Worm (Caenorhabditis elegans) whole organism, L3 larva: ENCODE measurements around the gene nfi-1.

ENCODE experiments used
- R02D3.7 ChIP-seq: fragments of 150-350 bp; optimal IDR thresholded peaks from 2 replicates; lab custom pipeline; 2014; ENCODE audit warnings: missing biosample characterization, missing genetic modification characterization
- ZK546.5 ChIP-seq: sonication (generic microtip); optimal IDR thresholded peaks from 2 replicates; lab custom pipeline; 2017; ENCODE audit warnings: missing biosample characterization, missing genetic modification characterization
- aly-2 ChIP-seq: fragments of 150-350 bp; optimal IDR thresholded peaks from 2 replicates; lab custom pipeline; 2014; ENCODE audit warnings: missing biosample characterization, missing genetic modification characterization
- ceh-16 ChIP-seq: sonication (generic microtip); optimal IDR thresholded peaks from 2 replicates; lab custom pipeline; 2017; ENCODE audit warnings: missing biosample characterization, missing genetic modification characterization
- ceh-28 ChIP-seq: fragments of 150-350 bp; optimal IDR thresholded peaks from 2 replicates; lab custom pipeline; 2014; ENCODE audit warnings: missing biosample characterization, missing genetic modification reagents, missing genetic modification characterization
- ceh-82 ChIP-seq: fragments of 150-350 bp; optimal IDR thresholded peaks from 2 replicates; lab custom pipeline; 2014; ENCODE audit warnings: missing biosample characterization, missing genetic modification characterization
- ceh-9 ChIP-seq: sonication (generic microtip); optimal IDR thresholded peaks from 2 replicates; lab custom pipeline; 2018; ENCODE audit warnings: missing biosample characterization, missing genetic modification characterization
- egl-27 ChIP-seq: sonication (generic microtip); optimal IDR thresholded peaks from 4 replicates; lab custom pipeline; 2017; ENCODE audit warnings: missing biosample characterization, missing genetic modification reagents, missing genetic modification characterization
- elt-2 ChIP-seq: sonication (generic microtip); optimal IDR thresholded peaks from 2 replicates; lab custom pipeline; 2016; ENCODE audit warnings: missing genetic modification reagents, mild to moderate bottlenecking, missing genetic modification characterization, missing compliant biosample characterization
- elt-3 ChIP-seq, 3 experiments: fragments of 150-350 bp in 1 of 3; sonication (generic microtip) in 2 of 3; optimal IDR thresholded peaks; 2 replicates in 2 of 3; 4 replicates in 1 of 3; lab custom pipeline; 2014 to 2017; ENCODE audit warnings: missing biosample characterization in 3 of 3, missing genetic modification characterization in 3 of 3
- eor-1 ChIP-seq, 2 experiments: fragments of 150-350 bp; optimal IDR thresholded peaks; 2 replicates each; lab custom pipeline; 2014 to 2018; ENCODE audit warnings: missing biosample characterization in 2 of 2, missing genetic modification characterization in 2 of 2
- fkh-2 ChIP-seq: fragments of 150-350 bp; optimal IDR thresholded peaks from 2 replicates; lab custom pipeline; 2014; ENCODE audit warnings: missing biosample characterization, missing genetic modification reagents, missing genetic modification characterization
- fos-1 ChIP-seq: fragments of 150-350 bp; optimal IDR thresholded peaks from 2 replicates; lab custom pipeline; 2014; ENCODE audit warnings: missing biosample characterization, missing genetic modification characterization
- hmg-11 ChIP-seq: sonication (generic microtip); optimal IDR thresholded peaks from 2 replicates; lab custom pipeline; 2016; ENCODE audit warnings: missing genetic modification characterization, missing compliant biosample characterization
- jun-1 ChIP-seq: fragments of 150-350 bp; optimal IDR thresholded peaks from 2 replicates; lab custom pipeline; 2014; ENCODE audit warnings: missing biosample characterization, missing genetic modification reagents, missing genetic modification characterization
- lin-39 ChIP-seq: fragments of 150-350 bp; optimal IDR thresholded peaks from 2 replicates; lab custom pipeline; 2018; ENCODE audit warnings: missing biosample characterization, missing genetic modification reagents, missing genetic modification characterization
- lsy-12 ChIP-seq: sonication (generic microtip); optimal IDR thresholded peaks from 2 replicates; lab custom pipeline; 2016; ENCODE audit warnings: mild to moderate bottlenecking, missing genetic modification characterization, missing compliant biosample characterization
- mdl-1 ChIP-seq: fragments of 150-350 bp; optimal IDR thresholded peaks from 2 replicates; lab custom pipeline; 2014; ENCODE audit warnings: missing biosample characterization, missing genetic modification characterization
- mml-1 ChIP-seq: fragments of 150-350 bp; sonication (generic microtip); optimal IDR thresholded peaks from 3 replicates; lab custom pipeline; 2014; ENCODE audit warnings: missing biosample characterization, missing genetic modification characterization
- nhr-12 ChIP-seq: fragments of 150-350 bp; optimal IDR thresholded peaks from 2 replicates; lab custom pipeline; 2014; ENCODE audit warnings: missing biosample characterization, missing genetic modification characterization
- nhr-237 ChIP-seq: fragments of 150-350 bp; optimal IDR thresholded peaks from 2 replicates; lab custom pipeline; 2014; ENCODE audit warnings: missing biosample characterization, missing genetic modification characterization
- nhr-25 ChIP-seq: sonication (generic microtip); optimal IDR thresholded peaks from 2 replicates; lab custom pipeline; 2017; ENCODE audit warnings: missing biosample characterization, missing genetic modification characterization
- nhr-76 ChIP-seq: fragments of 150-350 bp; sonication (generic microtip); optimal IDR thresholded peaks from 5 replicates; lab custom pipeline; 2014; ENCODE audit warnings: missing biosample characterization, missing genetic modification characterization
- nhr-77 ChIP-seq: fragments of 150-350 bp; optimal IDR thresholded peaks from 2 replicates; lab custom pipeline; 2014; ENCODE audit warnings: missing biosample characterization, missing genetic modification characterization
- pha-4 ChIP-seq: fragments of 150-350 bp; optimal IDR thresholded peaks from 2 replicates; lab custom pipeline; 2014; ENCODE audit warnings: missing biosample characterization, missing genetic modification reagents, missing genetic modification characterization
- pqm-1 ChIP-seq: fragments of 150-350 bp; optimal IDR thresholded peaks from 2 replicates; lab custom pipeline; 2017; ENCODE audit warnings: missing biosample characterization, missing genetic modification characterization, inconsistent platforms
- sea-2 ChIP-seq: fragments of 150-350 bp; sonication (generic microtip); optimal IDR thresholded peaks from 4 replicates; lab custom pipeline; 2014; ENCODE audit warnings: missing biosample characterization, missing genetic modification reagents, missing genetic modification characterization
- skn-1 ChIP-seq: fragments of 150-350 bp; optimal IDR thresholded peaks from 2 replicates; lab custom pipeline; 2014; ENCODE audit warnings: missing biosample characterization, missing genetic modification characterization
- snpc-4 ChIP-seq: fragments of 150-350 bp; optimal IDR thresholded peaks from 2 replicates; lab custom pipeline; 2014; ENCODE audit warnings: missing biosample characterization, missing genetic modification characterization
- unc-62 ChIP-seq: fragments of 150-350 bp; sonication (generic microtip); optimal IDR thresholded peaks from 4 replicates; lab custom pipeline; 2014; ENCODE audit warnings: missing biosample characterization, missing genetic modification reagents, missing genetic modification characterization
- zag-1 ChIP-seq: fragments of 150-350 bp; optimal IDR thresholded peaks from 2 replicates; lab custom pipeline; 2014; ENCODE audit warnings: missing biosample characterization, missing genetic modification characterization
- ztf-11 ChIP-seq: fragments of 150-350 bp; optimal IDR thresholded peaks from 2 replicates; lab custom pipeline; 2014; ENCODE audit warnings: missing biosample characterization, missing genetic modification characterization

nfi-1 gene

DNA sequence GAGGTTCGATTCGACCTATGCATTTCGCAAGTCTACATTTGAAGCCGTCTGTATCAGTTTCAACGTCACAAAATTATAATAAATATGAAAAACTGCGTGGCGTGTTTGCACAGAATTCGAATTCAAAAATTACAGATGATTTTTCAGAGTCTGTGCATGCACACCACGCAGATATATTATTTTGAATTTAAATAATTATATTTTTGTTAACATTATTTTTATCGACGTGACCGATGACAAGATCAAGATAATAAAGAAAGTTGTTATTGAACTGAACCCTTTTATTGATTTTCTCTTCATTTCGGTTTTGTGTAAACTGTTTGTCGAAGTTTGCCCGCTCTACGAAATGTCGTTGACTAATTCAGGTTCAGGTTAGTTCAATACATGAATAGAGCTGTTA, 33.0 kb upstream of the nfi-1 start, which contains the start of gene C28F5.1:
TSS of gene C28F5.1 (plus strand) at position 301 of the 400 bp plus-strand sequence.
- TF ChIP-seq fos-1 (tag; lab: Kevin White, UChicago) (no peak), ceh-9 (no peak), mml-1 (tag; lab: Kevin White, UChicago) (no peak), hmg-11 (tag; lab: Kevin White, UChicago) (no peak), zag-1 (tag; lab: Kevin White, UChicago) (no peak), lin-39 (no peak), nhr-76 (tag; lab: Kevin White, UChicago) (no peak), mdl-1 (tag; lab: Kevin White, UChicago) (no peak), lsy-12 (tag; lab: Kevin White, UChicago) (no peak), eor-1 (tag; optimal IDR thresholded peaks at IDR 0.05; lab: Kevin White, UChicago) (no peak), nhr-12 (no peak), fkh-2 (tag; lab: Kevin White, UChicago) (no peak), egl-27 (no peak), ceh-82 (tag; lab: Kevin White, UChicago) (no peak), aly-2 (tag; lab: Kevin White, UChicago) (no peak), R02D3.7 (tag; lab: Kevin White, UChicago) (no peak), unc-62 (GFP tag; lab: Kevin White, UChicago) (no peak), pha-4 (tag; lab: Kevin White, UChicago) (no peak), pqm-1 (tag; lab: Kevin White, UChicago) (no peak), ceh-28 (tag; lab: Kevin White, UChicago) (no peak)

DNA sequence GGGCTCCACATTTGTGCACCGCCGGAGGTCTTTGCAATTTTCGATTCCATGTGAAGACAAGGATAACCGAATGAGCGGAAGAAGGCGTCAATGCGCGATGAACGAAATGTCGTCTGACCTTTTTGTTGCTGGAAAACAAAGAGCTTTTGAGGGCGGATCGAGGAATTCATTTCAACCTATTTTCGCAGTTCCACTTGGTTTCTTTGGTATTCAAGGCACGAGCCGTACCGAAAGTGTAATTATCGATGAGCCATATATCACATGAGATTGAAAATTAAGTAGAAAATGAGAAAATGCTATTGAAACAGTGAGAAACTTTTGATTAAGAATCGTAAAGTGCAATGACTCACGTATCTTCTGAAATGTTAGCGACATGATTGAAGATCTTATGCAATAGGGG, 18.8 kb upstream of the nfi-1 start, which contains the start of gene glb-9:
TSS of gene glb-9 (minus strand) at position 101 of the 400 bp plus-strand sequence.
- TF ChIP-seq unc-62 (GFP tag; lab: Kevin White, UChicago) (no peak), ceh-28 (tag; lab: Kevin White, UChicago) (no peak), R02D3.7 (tag; lab: Kevin White, UChicago) (no peak), ceh-16 (no peak), nhr-77 (tag; lab: Kevin White, UChicago) (no peak), mdl-1 (tag; lab: Kevin White, UChicago) (no peak), nhr-76 (tag; lab: Kevin White, UChicago) (no peak), nhr-237 (tag; lab: Kevin White, UChicago) (no peak), jun-1 (tag; lab: Kevin White, UChicago) (no peak), ZK546.5 (no peak), pha-4 (tag; lab: Kevin White, UChicago) (no peak), ztf-11 (no peak), skn-1 (no peak)

ce11 chrII:7521420-7521819, 16.6 kb upstream of the nfi-1 start:
- no peak for TF ChIP-seq jun-1 (tag; lab: Kevin White, UChicago)

DNA sequence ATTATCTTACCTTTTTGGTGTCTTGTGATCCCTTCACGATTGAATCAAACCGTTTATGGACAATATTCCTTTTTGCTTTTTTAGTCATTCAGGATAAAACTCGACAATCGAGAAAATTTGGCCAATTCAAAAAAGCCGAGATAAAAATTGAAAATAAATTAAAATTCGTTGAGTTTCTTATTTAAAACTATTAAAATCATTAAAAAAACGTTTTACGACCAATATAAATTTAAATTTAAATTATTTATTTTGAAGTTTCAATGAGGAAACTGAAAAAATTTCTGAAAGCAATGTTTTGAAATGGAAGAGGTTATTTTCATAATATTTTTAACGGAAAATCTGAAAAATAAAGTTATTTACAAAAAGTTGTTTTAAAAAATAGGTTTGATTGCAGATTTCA, 14.7 kb upstream of the nfi-1 start, which contains the start of gene ZK1290.15:
TSS of gene ZK1290.15 (plus strand) at position 301 of the 400 bp plus-strand sequence.
- TF ChIP-seq ZK546.5, result no peak
- TF ChIP-seq nhr-25 (tag; lab: Kevin White, UChicago), result no peak
- TF ChIP-seq R02D3.7 (tag; lab: Kevin White, UChicago), result no peak
- TF ChIP-seq hmg-11 (tag; lab: Kevin White, UChicago), result no peak
- no peak for TF ChIP-seq elt-3 (tag; optimal IDR thresholded peaks at IDR 0.05; lab: Kevin White, UChicago)
- TF ChIP-seq skn-1, result no peak
- TF ChIP-seq ztf-11, result no peak
- TF ChIP-seq nhr-12, result no peak
- TF ChIP-seq fkh-2 (tag; lab: Kevin White, UChicago), result no peak
- TF ChIP-seq snpc-4, result no peak
- TF ChIP-seq egl-27, result no peak
- TF ChIP-seq pha-4 (tag; lab: Kevin White, UChicago), result no peak
- no peak for TF ChIP-seq pqm-1 (tag; lab: Kevin White, UChicago)
- no peak for TF ChIP-seq sea-2 (GFP tag; lab: Kevin White, UChicago)
- TF ChIP-seq, all 47 proteins: peak for 0

ce11 chrII:7525458-7525857, 12.5 kb upstream of the nfi-1 start, which contains the start of the genes ZK1290.7 and rnh-1.1:
Gene ZK1290.7 (minus strand): TSS chrII:7525558.
Gene rnh-1.1 (plus strand): TSS chrII:7525738.
- TF ChIP-seq elt-2 (tag; lab: Kevin White, UChicago) (no peak), ceh-82 (tag; lab: Kevin White, UChicago) (no peak), elt-3 (tag; optimal IDR thresholded peaks at IDR 0.05; lab: Kevin White, UChicago) (no peak)
- TF ChIP-seq, all 47 proteins: peak for 0
